Worm (Caenorhabditis elegans) whole organism, early embryonic: ENCODE measurements around the gene pelo-1.

Experiments
- aly-1 ChIP-seq: sonication (generic microtip); optimal IDR thresholded peaks from 2 replicates; lab custom pipeline; 2016; ENCODE audit warnings: missing genetic modification characterization, missing compliant biosample characterization
- ama-1 ChIP-seq: fragments of 150-350 bp; optimal IDR thresholded peaks from 2 replicates; lab custom pipeline; 2014
- ets-7 ChIP-seq: sonication (generic microtip); optimal IDR thresholded peaks from 2 replicates; lab custom pipeline; 2016; ENCODE audit warnings: missing genotype, missing genetic modification characterization, missing compliant biosample characterization
- flt-1 ChIP-seq: fragments of 200-800 bp; sonication (Bioruptor generic); IDR thresholded peaks from 2 replicates; pipeline ENCODE4 v1.3.6; 2022; ENCODE audit warnings: missing genetic modification characterization, missing compliant biosample characterization
- hmbx-1 ChIP-seq: sonication (generic microtip); optimal IDR thresholded peaks from 2 replicates; lab custom pipeline; 2016; ENCODE audit warnings: mild to moderate bottlenecking, missing genetic modification characterization, missing compliant biosample characterization
- hmg-4 ChIP-seq: fragments of 200-800 bp; sonication (Bioruptor generic); optimal IDR thresholded peaks from 2 replicates; lab custom pipeline; 2018; ENCODE audit warnings: mild to moderate bottlenecking, missing genetic modification characterization, missing compliant biosample characterization
- scrt-1 ChIP-seq: fragments of 200-800 bp; sonication (Bioruptor generic); IDR thresholded peaks from 2 replicates; pipeline ENCODE4 v1.3.6; 2022; ENCODE audit warnings: missing genetic modification characterization, missing compliant biosample characterization
- sea-1 ChIP-seq: fragments of 200-800 bp; sonication (Bioruptor generic); conservative IDR thresholded peaks from 2 replicates; pipeline ENCODE4 v1.3.6; 2022; ENCODE audit warnings: missing genetic modification characterization, missing compliant biosample characterization
- tra-4 ChIP-seq: sonication (generic microtip); optimal IDR thresholded peaks from 2 replicates; lab custom pipeline; 2017; ENCODE audit warnings: missing genetic modification characterization, missing compliant biosample characterization

DNA sequence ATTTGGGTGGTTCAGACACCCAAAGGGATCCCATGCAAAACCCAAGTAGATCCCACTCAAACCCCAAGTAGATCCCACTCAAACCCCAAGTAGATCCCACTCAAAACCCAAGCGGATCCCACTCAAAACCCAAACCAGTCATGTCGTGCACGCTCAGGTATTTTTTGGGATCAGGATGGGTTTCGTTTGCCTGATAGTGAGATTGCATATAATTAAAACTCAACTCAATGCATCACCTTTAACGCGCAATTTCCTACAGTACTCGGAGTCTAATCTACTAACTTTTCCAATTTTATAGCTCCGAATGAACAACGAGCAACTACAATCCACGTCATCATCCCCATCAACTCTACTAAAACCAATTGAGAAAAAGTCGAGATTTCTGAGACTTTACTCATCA, 5.2 kb upstream of the pelo-1 start, which contains the start of gene phlp-2:
- TF ChIP-seq hmg-4 (GFP tag; lab: Kevin White, UChicago) (no peak), ama-1 (lab: Kevin White, UChicago) (no peak), sea-1 (no peak), hmbx-1 (no peak), ets-7 (tag; lab: Kevin White, UChicago) (no peak), flt-1 (GFP tag; lab: Robert Waterston, UW) (no peak), scrt-1 (no peak), aly-1 (tag; lab: Kevin White, UChicago) (no peak), tra-4 (no peak)
